Fruit fly (Drosophila melanogaster) whole organism, embryonic: ENCODE measurements around the gene Argp.

Source experiments
- CG11247 ChIP-seq: fragments of 200-800 bp; sonication (Bioruptor generic); IDR thresholded peaks from 2 replicates; pipeline ENCODE4 v1.3.6; 2022; ENCODE audit warnings: missing biosample characterization, missing genetic modification characterization
- CG14014 ChIP-seq: fragments of 200-800 bp; sonication (Bioruptor generic); IDR thresholded peaks from 2 replicates; pipeline ENCODE4 v1.3.6; 2022; ENCODE audit warnings: missing biosample characterization, missing genetic modification characterization
- CG2875 ChIP-seq: fragments of 200-800 bp; sonication (Bioruptor generic); optimal IDR thresholded peaks from 2 replicates; lab custom pipeline; 2017; ENCODE audit warnings: missing biosample characterization, mild to moderate bottlenecking, missing genetic modification characterization, missing genetic modification reagents
- Sox102F ChIP-seq: fragments of 200-800 bp; sonication (Bioruptor generic); optimal IDR thresholded peaks from 2 replicates; lab custom pipeline; 2018; ENCODE audit warnings: missing biosample characterization, mild to moderate bottlenecking, missing genetic modification characterization, moderate library complexity
- unpg ChIP-seq: fragments of 200-800 bp; sonication (Bioruptor generic); optimal IDR thresholded peaks from 3 replicates; lab custom pipeline; 2018; ENCODE audit warnings: missing biosample characterization, mild to moderate bottlenecking, missing genetic modification characterization, moderate library complexity

- TF ChIP-seq unpg (GFP tag; lab: Kevin White, UChicago) (no peak), CG2875 (no peak), CG14014 (GFP tag; lab: Robert Waterston, UW) (no peak), Sox102F (GFP tag; lab: Kevin White, UChicago) (no peak), CG11247 (GFP tag; lab: Robert Waterston, UW) (no peak)
Measured at dm6 chr3R:13700738-13701137, 9.0 kb downstream of the Argp start, which contains the start of gene f-cup.
